Fruit fly (Drosophila melanogaster): ENCODE results near the gene CG43059.

DNA sequence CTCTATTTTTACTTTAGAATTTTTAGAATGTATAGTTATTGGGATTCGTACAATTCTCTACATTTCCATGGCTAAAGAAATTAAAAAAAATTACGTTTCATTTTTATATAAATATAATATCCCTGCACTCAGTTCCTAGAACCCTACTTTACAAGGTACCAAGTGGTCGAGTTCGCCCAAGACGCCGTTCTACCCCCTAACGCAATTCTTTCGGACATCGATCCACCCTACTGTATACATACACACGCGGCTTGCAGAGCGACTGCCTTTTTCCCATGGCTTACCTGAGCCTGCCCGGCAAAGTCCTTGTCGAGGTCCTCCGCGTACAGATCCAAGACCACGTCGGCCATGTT lies 4.0 kb downstream of the CG43059 start:
- TF ChIP-seq psq (optimal IDR thresholded peaks at IDR 0.05) (no peak), Dll (optimal IDR thresholded peaks at IDR 0.05) (no peak), usp (GFP tag; optimal IDR thresholded peaks at IDR 0.05) (no peak), EcR (GFP tag; optimal IDR thresholded peaks at IDR 0.05) (no peak), pan (optimal IDR thresholded peaks at IDR 0.05) (peak; percentile 45), CG8478 (optimal IDR thresholded peaks at IDR 0.05) (no peak)
